Fruit fly (Drosophila melanogaster): ENCODE measurements around the gene CG16815.

Gene CG16815

DNA sequence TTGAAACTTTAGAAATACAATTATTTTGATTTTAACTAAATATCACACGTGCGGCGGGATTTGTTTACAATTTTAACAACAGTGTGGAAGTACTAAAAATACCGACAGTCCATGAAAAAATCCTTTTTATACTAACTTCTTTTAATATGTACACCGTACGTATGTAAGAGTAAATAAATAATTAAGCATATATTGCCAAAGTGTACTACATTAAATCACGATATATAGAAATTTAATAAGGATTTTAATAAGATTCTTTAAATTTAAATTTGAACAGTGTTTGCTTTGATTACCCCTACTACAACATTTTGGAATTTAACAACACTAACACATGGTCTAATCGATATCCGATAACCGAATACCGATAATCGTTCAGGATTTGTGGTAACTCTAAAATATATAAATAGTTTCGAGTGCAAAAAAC lies 7.4 kb upstream of the CG16815 start, which contains the start of the genes Ski6 and CG16812 (continued):
- TF ChIP-seq Mrtf (GFP tag; IDR thresholded peaks at IDR 0.05) (no peak), CG14050 (GFP tag; IDR thresholded peaks at IDR 0.05) (peak; percentile 42; the same call in 2 of the 3 replicates), Camta (GFP tag; optimal IDR thresholded peaks at IDR 0.05) (peak; percentile 48), gsb-n (tag; optimal IDR thresholded peaks at IDR 0.05) (peak; percentile 68), CG7745 (tag; optimal IDR thresholded peaks at IDR 0.05) (no peak), crp (GFP tag; optimal IDR thresholded peaks at IDR 0.05) (peak in 1 of 2 experiments; percentile 62), gfzf (GFP tag; optimal IDR thresholded peaks at IDR 0.05) (peak; percentile 58), chn (GFP tag; optimal IDR thresholded peaks at IDR 0.05) (peak; percentile 35), CG15514 (GFP tag; optimal IDR thresholded peaks at IDR 0.05) (peak; percentile 51), CG13775 (GFP tag; optimal IDR thresholded peaks at IDR 0.05) (peak; percentile 65), CG18619 (GFP tag; optimal IDR thresholded peaks at IDR 0.05) (no peak), MBD-R2 (GFP tag; IDR thresholded peaks at IDR 0.05) (peak; percentile 60; the same call in 1 of the 2 replicates), CG11695 (GFP tag; IDR thresholded peaks at IDR 0.05) (peak; percentile 48; the same call in 1 of the 3 replicates), lola (GFP tag; optimal IDR thresholded peaks at IDR 0.05) (peak in 1 of 3 experiments; percentile 71), Pdp1 (GFP tag; optimal IDR thresholded peaks at IDR 0.05) (peak; percentile 42 to 56), sens (GFP tag) (peak; percentile 94), twi (tag; optimal IDR thresholded peaks at IDR 0.05) (peak; percentile 65), CG31441 (GFP tag; IDR thresholded peaks at IDR 0.05) (peak; percentile 83)

DNA sequence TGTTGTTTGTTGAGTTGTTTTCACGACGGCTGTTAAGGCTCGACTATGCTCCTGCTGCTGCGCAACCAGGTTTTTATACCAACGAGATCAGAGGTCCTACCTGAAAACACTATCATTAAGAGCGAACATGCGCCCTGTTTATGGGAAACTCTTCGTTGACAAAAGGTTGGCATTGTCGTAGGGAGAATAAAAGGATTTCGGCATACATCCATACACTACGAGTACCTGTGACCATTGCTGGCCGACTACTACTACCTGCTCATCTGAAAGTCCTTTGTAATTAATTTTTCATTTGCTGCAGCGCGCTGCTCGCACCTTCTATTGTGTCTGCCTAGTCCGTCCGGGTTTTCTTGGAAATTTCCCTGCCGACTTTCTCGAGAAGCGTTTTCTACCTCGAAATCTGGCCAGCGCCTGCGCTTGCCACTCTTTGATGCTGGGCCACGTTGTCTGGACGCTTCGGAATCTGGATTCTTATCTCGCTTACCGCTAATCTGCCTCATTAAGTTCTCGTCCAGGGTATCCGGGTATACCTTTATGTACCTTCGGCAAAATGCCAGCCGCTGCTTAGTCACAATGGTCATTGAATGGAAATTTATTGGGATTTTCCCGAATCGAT lies 4.3 kb upstream of the CG16815 start, which contains the start of gene CG15480:
TSS of gene CG15480 (minus strand) at position 51 of the 616 bp plus-strand sequence.
- TF ChIP-seq ase (GFP tag; IDR thresholded peaks at IDR 0.05): no peak
- TF ChIP-seq D (optimal IDR thresholded peaks at IDR 0.05): peak; percentile 99
- TF ChIP-seq D (GFP tag; optimal IDR thresholded peaks at IDR 0.05): no peak
- no peak for TF ChIP-seq CG15073 (GFP tag; optimal IDR thresholded peaks at IDR 0.05)
- TF ChIP-seq schlank (tag; optimal IDR thresholded peaks at IDR 0.05): no peak
- no peak for TF ChIP-seq Poxn (GFP tag; IDR thresholded peaks at IDR 0.05)
- TF ChIP-seq kni (GFP tag; optimal IDR thresholded peaks at IDR 0.05): peak; percentile 49
- TF ChIP-seq CG14441 (GFP tag; IDR thresholded peaks at IDR 0.05): no peak
- peak; percentile 90 for TF ChIP-seq Kr (GFP tag; optimal IDR thresholded peaks at IDR 0.05)
- no peak for TF ChIP-seq esg (GFP tag; conservative IDR thresholded peaks at IDR 0.05)
- no peak for TF ChIP-seq gce (GFP tag; IDR thresholded peaks at IDR 0.05)
- no peak for TF ChIP-seq CG6272 (GFP tag; IDR thresholded peaks at IDR 0.05)
- TF ChIP-seq Stat92E (GFP tag; optimal IDR thresholded peaks at IDR 0.05): peak in 1 of 3 experiments; percentile 91
- no peak for TF ChIP-seq lmd (GFP tag; IDR thresholded peaks at IDR 0.05)
- TF ChIP-seq zfh1 (GFP tag; IDR thresholded peaks at IDR 0.05): no peak
- no peak for TF ChIP-seq CkIIα-i1 (GFP tag; IDR thresholded peaks at IDR 0.05)
- no peak for TF ChIP-seq Med (GFP tag)
- TF ChIP-seq br (optimal IDR thresholded peaks at IDR 0.05): no peak
- no peak for TF ChIP-seq CG12104 (GFP tag; optimal IDR thresholded peaks at IDR 0.05)
- no peak for TF ChIP-seq odd (GFP tag; optimal IDR thresholded peaks at IDR 0.05)
- 0 out of 4 replicates have a peak, but pooled peaks have one; percentile 5 for TF ChIP-seq chinmo (GFP tag; IDR thresholded peaks at IDR 0.05; ENCODE audit: partially characterized antibody)
- no peak for TF ChIP-seq Nf-YB (GFP tag; optimal IDR thresholded peaks at IDR 0.05)
- TF ChIP-seq fd102C (GFP tag; optimal IDR thresholded peaks at IDR 0.05): no peak
- TF ChIP-seq CG7357 (GFP tag; IDR thresholded peaks at IDR 0.05): no peak
- TF ChIP-seq az2 (GFP tag; optimal IDR thresholded peaks at IDR 0.05): no peak
- TF ChIP-seq slp2 (GFP tag; optimal IDR thresholded peaks at IDR 0.05): no peak
- no peak for TF ChIP-seq CG7963 (GFP tag; IDR thresholded peaks at IDR 0.05; ENCODE audit: partially characterized antibody)
- no peak for TF ChIP-seq ind (GFP tag; optimal IDR thresholded peaks at IDR 0.05)
- 0 out of 2 replicates have a peak, but pooled peaks have one; percentile 18 for TF ChIP-seq gt (GFP tag; IDR thresholded peaks at IDR 0.05)
- no peak for TF ChIP-seq Doc2 (GFP tag; IDR thresholded peaks at IDR 0.05)
- no peak for TF ChIP-seq sob (GFP tag; IDR thresholded peaks at IDR 0.05)
- TF ChIP-seq tll (GFP tag; optimal IDR thresholded peaks at IDR 0.05): peak in 1 of 2 experiments; percentile 96

Data from whole organism, embryonic.